Worm (Caenorhabditis elegans): Measurements from ENCODE around the gene ddi-1.
A peak's percentile ranks its signal among the peaks of the same experiment; 100 is the strongest.

The ddi-1 gene

ce11 chrIV:6548609-6549008, 25.9 kb downstream of the ddi-1 start, which contains the start of gene fan-1 (continued):
- no peak for TF ChIP-seq hlh-17 (GFP tag; optimal IDR thresholded peaks at IDR 0.05; ENCODE audit: borderline replicate concordance)
- TF ChIP-seq swsn-7 (tag; optimal IDR thresholded peaks at IDR 0.05) = peak; percentile 63
- TF ChIP-seq unc-30 (tag; optimal IDR thresholded peaks at IDR 0.05) = no peak
- TF ChIP-seq mab-9 (GFP tag; IDR thresholded peaks at IDR 0.05) = no peak
- TF ChIP-seq lin-39 (tag; optimal IDR thresholded peaks at IDR 0.05) = peak; percentile 0
- peak; percentile 83 for TF ChIP-seq nhr-71 (tag; optimal IDR thresholded peaks at IDR 0.05)
- peak; percentile 71 to 87 for TF ChIP-seq lsy-2 (tag; optimal IDR thresholded peaks at IDR 0.05)
- no peak for TF ChIP-seq mef-2 (tag; optimal IDR thresholded peaks at IDR 0.05)
- no peak for TF ChIP-seq unc-98 (GFP tag; IDR thresholded peaks at IDR 0.05)
- TF ChIP-seq ceh-90 (tag; optimal IDR thresholded peaks at IDR 0.05) = no peak
- no peak for TF ChIP-seq ets-5 (GFP tag; IDR thresholded peaks at IDR 0.05)
- peak; percentile 47 for TF ChIP-seq nhr-19 (GFP tag; conservative IDR thresholded peaks at IDR 0.05)
- TF ChIP-seq egl-13 (tag; optimal IDR thresholded peaks at IDR 0.05) = peak; percentile 26
- no peak for TF ChIP-seq pax-3 (tag; optimal IDR thresholded peaks at IDR 0.05)
- TF ChIP-seq alr-1 (tag; optimal IDR thresholded peaks at IDR 0.05; ENCODE audit: borderline replicate concordance) = no peak
- peak; percentile 57 for TF ChIP-seq unc-130 (tag; optimal IDR thresholded peaks at IDR 0.05)
- TF ChIP-seq rnt-1 (tag; optimal IDR thresholded peaks at IDR 0.05) = peak; percentile 71
- TF ChIP-seq nhr-12 (tag; optimal IDR thresholded peaks at IDR 0.05) = no peak
- no peak for TF ChIP-seq jun-1 (tag; optimal IDR thresholded peaks at IDR 0.05)
- no peak for TF ChIP-seq ztf-4 (tag; optimal IDR thresholded peaks at IDR 0.05)
- TF ChIP-seq nhr-76 (tag; optimal IDR thresholded peaks at IDR 0.05) = no peak
- no peak for TF ChIP-seq egl-27 (tag; optimal IDR thresholded peaks at IDR 0.05)
- no peak for TF ChIP-seq vab-15 (tag; optimal IDR thresholded peaks at IDR 0.05)
- peak in 1 of 6 experiments; percentile 50 for TF ChIP-seq elt-3 (tag; optimal IDR thresholded peaks at IDR 0.05)
- TF ChIP-seq mep-1 (tag; optimal IDR thresholded peaks at IDR 0.05) = peak; percentile 73
- TF ChIP-seq lin-14 (GFP tag; optimal IDR thresholded peaks at IDR 0.05) = peak; percentile 62
- no peak for TF ChIP-seq ztf-11 (tag; optimal IDR thresholded peaks at IDR 0.05)
- no peak for TF ChIP-seq nhr-84 (tag; optimal IDR thresholded peaks at IDR 0.05)
- TF ChIP-seq grh-1 (GFP tag; IDR thresholded peaks at IDR 0.05) = no peak
- TF ChIP-seq pqm-1 (tag; optimal IDR thresholded peaks at IDR 0.05) = no peak
- no peak for TF ChIP-seq ama-1 (optimal IDR thresholded peaks at IDR 0.05)
- peak; percentile 74 for TF ChIP-seq snu-23 (GFP tag; optimal IDR thresholded peaks at IDR 0.05)
- TF ChIP-seq ceh-88 (GFP tag; IDR thresholded peaks at IDR 0.05) = no peak
- TF ChIP-seq C34B4.2 (tag; optimal IDR thresholded peaks at IDR 0.05) = no peak
- peak; percentile 55 for TF ChIP-seq isw-1 (GFP tag; IDR thresholded peaks at IDR 0.05)
- peak; percentile 2 for TF ChIP-seq nhr-77 (tag; optimal IDR thresholded peaks at IDR 0.05)
- TF ChIP-seq nhr-20 (tag; optimal IDR thresholded peaks at IDR 0.05) = peak; percentile 77
- no peak for TF ChIP-seq ceh-63 (GFP tag; optimal IDR thresholded peaks at IDR 0.05)
- peak; percentile 52 for TF ChIP-seq sox-4 (tag; optimal IDR thresholded peaks at IDR 0.05)
- TF ChIP-seq nhr-237 (tag; optimal IDR thresholded peaks at IDR 0.05) = no peak
- peak; percentile 48 for TF ChIP-seq unc-86 (tag; optimal IDR thresholded peaks at IDR 0.05)
- TF ChIP-seq F16B12.6 (tag; optimal IDR thresholded peaks at IDR 0.05) = peak; percentile 40
- TF ChIP-seq ces-1 (GFP tag; optimal IDR thresholded peaks at IDR 0.05) = no peak

ce11 chrIV:6552036-6552435, 29.4 kb downstream of the ddi-1 start:
- TF ChIP-seq efl-1 (optimal IDR thresholded peaks at IDR 0.05) = no peak
- peak in 1 of 2 experiments; percentile 90 for TF ChIP-seq efl-1 (GFP tag; optimal IDR thresholded peaks at IDR 0.05 in 1 of 2)
- no peak for TF ChIP-seq sox-4 (tag; optimal IDR thresholded peaks at IDR 0.05)
- TF ChIP-seq tlp-1 (tag; optimal IDR thresholded peaks at IDR 0.05) = no peak
- peak; percentile 24 for TF ChIP-seq elt-2 (tag; optimal IDR thresholded peaks at IDR 0.05)
- TF ChIP-seq ets-5 (GFP tag; IDR thresholded peaks at IDR 0.05) = no peak

Measured in whole organism, L1 larva.